Fruit fly (Drosophila melanogaster) whole organism, embryonic: ENCODE results near the gene IFT54.

Experiments used
- B-H1 ChIP-seq: fragments of 200-800 bp; sonication (Bioruptor generic); IDR thresholded peaks from 3 replicates; pipeline ENCODE4 v1.3.6; 2022; ENCODE audit warnings: missing biosample characterization, missing genetic modification characterization
- CG10147 ChIP-seq: fragments of 200-800 bp; sonication (Bioruptor generic); optimal IDR thresholded peaks from 2 replicates; lab custom pipeline; 2019; ENCODE audit warnings: missing biosample characterization, mild to moderate bottlenecking, missing genetic modification characterization, moderate library complexity
- CG10321 ChIP-seq: fragments of 200-800 bp; sonication (Bioruptor generic); IDR thresholded peaks from 2 replicates; pipeline ENCODE4 v1.3.6; 2022; ENCODE audit warnings: missing biosample characterization, missing genetic modification characterization
- CG10366 ChIP-seq: fragments of 200-800 bp; sonication (Bioruptor generic); IDR thresholded peaks from 2 replicates; pipeline ENCODE4 v1.3.6; 2022; ENCODE audit warnings: missing biosample characterization, missing genetic modification characterization
- CG10565 ChIP-seq: fragments of 200-800 bp; sonication (Bioruptor generic); optimal IDR thresholded peaks from 3 replicates; lab custom pipeline; 2016; ENCODE audit warnings: missing biosample characterization, mild to moderate bottlenecking, missing genetic modification characterization
- CG13287 ChIP-seq: fragments of 200-800 bp; sonication (Bioruptor generic); IDR thresholded peaks from 2 replicates; pipeline ENCODE4 v1.3.6; 2022; ENCODE audit warnings: missing biosample characterization, missing genetic modification characterization; ENCODE audit not compliant: partially characterized antibody
- CG14441 ChIP-seq: fragments of 200-800 bp; sonication (Bioruptor generic); IDR thresholded peaks from 2 replicates; pipeline ENCODE4 v1.3.6; 2022; ENCODE audit warnings: missing biosample characterization, missing genetic modification characterization
- CG16779 ChIP-seq: fragments of 200-800 bp; sonication (Bioruptor generic); IDR thresholded peaks from 2 replicates; pipeline ENCODE4 v1.3.6; 2022; ENCODE audit warnings: missing biosample characterization, missing genetic modification characterization
- CG17829 ChIP-seq: fragments of 200-800 bp; optimal IDR thresholded peaks from 2 replicates; lab custom pipeline; 2019; ENCODE audit warnings: missing biosample characterization, mild to moderate bottlenecking, missing genetic modification characterization, moderate library complexity
- CG18262 ChIP-seq: fragments of 200-800 bp; optimal IDR thresholded peaks from 3 replicates; lab custom pipeline; 2019; ENCODE audit warnings: missing biosample characterization, mild to moderate bottlenecking, missing genetic modification characterization, moderate library complexity
- CG2712 ChIP-seq: fragments of 200-800 bp; optimal IDR thresholded peaks from 3 replicates; lab custom pipeline; 2019; ENCODE audit warnings: missing biosample characterization, mild to moderate bottlenecking, missing genetic modification characterization, moderate library complexity
- CG31365 ChIP-seq: fragments of 200-800 bp; sonication (Bioruptor generic); optimal IDR thresholded peaks from 2 replicates; lab custom pipeline; 2018; ENCODE audit warnings: missing biosample characterization, mild to moderate bottlenecking, missing genetic modification characterization
- CG32772 ChIP-seq: fragments of 200-800 bp; sonication (Bioruptor generic); IDR thresholded peaks from 2 replicates; pipeline ENCODE4 v1.3.6; 2022; ENCODE audit warnings: missing biosample characterization, missing genetic modification characterization
- CG3407 ChIP-seq: fragments of 200-800 bp; sonication (Bioruptor generic); optimal IDR thresholded peaks from 2 replicates; lab custom pipeline; 2018; ENCODE audit warnings: missing biosample characterization, mild to moderate bottlenecking, missing genetic modification characterization
- CG3726 ChIP-seq: fragments of 200-800 bp; sonication (Bioruptor generic); IDR thresholded peaks from 3 replicates; pipeline ENCODE4, ENCODE4 v1.3.6; 2022; ENCODE audit warnings: missing biosample characterization, missing genetic modification characterization
- CG4617 ChIP-seq: fragments of 200-800 bp; sonication (Bioruptor generic); optimal IDR thresholded peaks from 3 replicates; lab custom pipeline; 2016; ENCODE audit warnings: missing biosample characterization, missing genetic modification characterization, borderline replicate concordance
- CG6683 ChIP-seq: fragments of 200-800 bp; sonication (Bioruptor generic); optimal IDR thresholded peaks from 2 replicates; lab custom pipeline; 2017; ENCODE audit warnings: missing biosample characterization, mild to moderate bottlenecking, missing genetic modification characterization, missing genetic modification reagents
- CG7963 ChIP-seq: fragments of 200-800 bp; sonication (Bioruptor generic); IDR thresholded peaks from 3 replicates; pipeline ENCODE4 v1.3.6; 2022; ENCODE audit warnings: missing biosample characterization, missing genetic modification characterization; ENCODE audit not compliant: partially characterized antibody
- CG9727 ChIP-seq: fragments of 200-800 bp; sonication (Bioruptor generic); optimal IDR thresholded peaks from 3 replicates; lab custom pipeline; 2017; ENCODE audit warnings: missing biosample characterization, mild to moderate bottlenecking, missing genetic modification characterization
- CG9932 ChIP-seq: fragments of 200-800 bp; sonication (Bioruptor generic); IDR thresholded peaks from 2 replicates; pipeline ENCODE4 v1.3.6; 2022; ENCODE audit warnings: missing biosample characterization, missing genetic modification characterization
- Fer3 ChIP-seq: fragments of 200-800 bp; sonication (Bioruptor generic); optimal IDR thresholded peaks from 2 replicates; lab custom pipeline; 2018; ENCODE audit warnings: missing biosample characterization, mild to moderate bottlenecking, missing genetic modification characterization, moderate library complexity
- Gsc ChIP-seq: fragments of 200-800 bp; sonication (Bioruptor generic); IDR thresholded peaks from 2 replicates; pipeline ENCODE4 v1.3.6; 2022; ENCODE audit warnings: missing biosample characterization, missing genetic modification characterization
- H2.0 ChIP-seq: fragments of 200-800 bp; sonication (Bioruptor generic); IDR thresholded peaks from 2 replicates; pipeline ENCODE4 v1.3.6; 2022; ENCODE audit warnings: missing biosample characterization, missing genetic modification characterization
- Hsf ChIP-seq: fragments of 200-800 bp; sonication (Bioruptor generic); optimal IDR thresholded peaks from 3 replicates; lab custom pipeline; 2016; ENCODE audit warnings: missing biosample characterization, missing genetic modification characterization
- Lhr ChIP-seq: fragments of 200-800 bp; sonication (Bioruptor generic); optimal IDR thresholded peaks from 3 replicates; lab custom pipeline; 2017; ENCODE audit warnings: mild to moderate bottlenecking, missing biosample characterization, missing genetic modification reagents, missing genetic modification characterization
- Med ChIP-seq: fragments of 200-800 bp; sonication (Bioruptor generic); peaks from one replicate; lab custom pipeline; 2016; ENCODE audit warnings: missing biosample characterization, missing genetic modification characterization, mild to moderate bottlenecking, inconsistent platforms, moderate library complexity
- Sin3A ChIP-seq: fragments of >200 bp; optimal IDR thresholded peaks from 2 replicates; lab custom pipeline; 2018
- ab ChIP-seq: fragments of 200-800 bp; sonication (Bioruptor generic); optimal IDR thresholded peaks from 2 replicates; lab custom pipeline; 2016; ENCODE audit warnings: missing biosample characterization, missing genetic modification characterization
- aop ChIP-seq: fragments of 200-800 bp; sonication (Bioruptor generic); IDR thresholded peaks from 2 replicates; pipeline ENCODE4 v1.3.6; 2022; ENCODE audit warnings: missing biosample characterization, missing genetic modification characterization
- br ChIP-seq: fragments of >200 bp; optimal IDR thresholded peaks from 2 replicates; lab custom pipeline; 2017
- crp ChIP-seq, 2 experiments: fragments of 200-800 bp; sonication (Bioruptor generic); optimal IDR thresholded peaks; 2 replicates in 1 of 2; 3 replicates in 1 of 2; lab custom pipeline; 2017; ENCODE audit warnings: missing biosample characterization in 2 of 2, missing genetic modification characterization in 2 of 2, mild to moderate bottlenecking in 1 of 2, moderate library complexity in 1 of 2
- dpn ChIP-seq, 2 experiments: fragments of 200-800 bp; sonication (Bioruptor generic); optimal IDR thresholded peaks; 3 replicates each; lab custom pipeline; 2016; ENCODE audit warnings: missing biosample characterization in 2 of 2, missing genetic modification characterization in 2 of 2
- hkb ChIP-seq, 2 experiments: fragments of 200-800 bp in 1 of 2; fragments of >200 bp in 1 of 2; sonication (Bioruptor generic) in 1 of 2; IDR thresholded peaks in 1 of 2; optimal IDR thresholded peaks in 1 of 2; 2 replicates each; pipeline versions ENCODE4 v1.3.6 to Lab custom; 2017 to 2022; ENCODE audit warnings: missing biosample characterization in 1 of 2, missing genetic modification characterization in 1 of 2
- ind ChIP-seq: fragments of 200-800 bp; sonication (Bioruptor generic); optimal IDR thresholded peaks from 3 replicates; lab custom pipeline; 2016; ENCODE audit warnings: missing biosample characterization, missing genetic modification characterization
- insv ChIP-seq, 2 experiments: fragments of 200-800 bp; sonication (Bioruptor generic); optimal IDR thresholded peaks; 3 replicates each; lab custom pipeline; 2016 to 2018; ENCODE audit warnings: missing biosample characterization in 2 of 2, missing genetic modification characterization in 2 of 2
- lbe ChIP-seq: fragments of 200-800 bp; sonication (Bioruptor generic); optimal IDR thresholded peaks from 2 replicates; lab custom pipeline; 2016; ENCODE audit warnings: missing biosample characterization, mild to moderate bottlenecking, missing genetic modification characterization
- lola ChIP-seq, 3 experiments: fragments of >200 bp in 2 of 3; fragments of 200-800 bp in 1 of 3; sonication (Bioruptor generic) in 1 of 3; optimal IDR thresholded peaks; 2 replicates each; lab custom pipeline; 2017 to 2019; ENCODE audit warnings: missing biosample characterization in 3 of 3, missing genetic modification characterization in 3 of 3, mild to moderate bottlenecking in 1 of 3, moderate library complexity in 1 of 3
- org-1 ChIP-seq: fragments of 200-800 bp; sonication (Bioruptor generic); optimal IDR thresholded peaks from 2 replicates; lab custom pipeline; 2017; ENCODE audit warnings: missing biosample characterization, missing genetic modification characterization
- p53 ChIP-seq: fragments of 200-800 bp; sonication (Bioruptor generic); optimal IDR thresholded peaks from 2 replicates; lab custom pipeline; 2016; ENCODE audit warnings: missing biosample characterization, missing genetic modification characterization
- pan ChIP-seq, 4 experiments: fragments of >200 bp in 3 of 4; fragments of 200-800 bp in 1 of 4; sonication (Bioruptor generic) in 1 of 4; optimal IDR thresholded peaks in 3 of 4; IDR thresholded peaks in 1 of 4; 2 replicates each; pipeline versions ENCODE4 v1.3.6 to Lab custom; 2017 to 2022; ENCODE audit warnings: missing biosample characterization in 2 of 4, missing genetic modification characterization in 2 of 4, mixed read lengths in 1 of 4
- seq ChIP-seq: fragments of 200-800 bp; sonication (Bioruptor generic); IDR thresholded peaks from 2 replicates; pipeline ENCODE4 v1.3.6; 2022; ENCODE audit warnings: missing biosample characterization, missing genetic modification characterization
- shn ChIP-seq: fragments of 200-800 bp; sonication (Bioruptor generic); optimal IDR thresholded peaks from 3 replicates; lab custom pipeline; 2016; ENCODE audit warnings: missing biosample characterization, missing genetic modification characterization
- sima ChIP-seq: fragments of 200-800 bp; sonication (Bioruptor generic); optimal IDR thresholded peaks from 2 replicates; lab custom pipeline; 2016; ENCODE audit warnings: missing biosample characterization, missing genetic modification characterization
- slbo ChIP-seq: fragments of 200-800 bp; sonication (Bioruptor generic); IDR thresholded peaks from 2 replicates; pipeline ENCODE4 v1.3.6; 2022; ENCODE audit warnings: missing biosample characterization, missing genetic modification characterization
- so ChIP-seq: fragments of 200-800 bp; sonication (Bioruptor generic); IDR thresholded peaks from 3 replicates; pipeline ENCODE4 v1.3.6; 2022; ENCODE audit warnings: missing biosample characterization, missing genetic modification characterization
- toy ChIP-seq: fragments of 200-800 bp; sonication (Bioruptor generic); IDR thresholded peaks from 2 replicates; pipeline ENCODE4 v1.3.6; 2022; ENCODE audit warnings: missing biosample characterization, missing genetic modification characterization
- unc-4 ChIP-seq: fragments of 200-800 bp; sonication (Bioruptor generic); IDR thresholded peaks from 2 replicates; pipeline ENCODE4 v1.3.6; 2022; ENCODE audit warnings: missing biosample characterization, missing genetic modification characterization; ENCODE audit not compliant: partially characterized antibody
- usp ChIP-seq: fragments of >200 bp; optimal IDR thresholded peaks from 2 replicates; lab custom pipeline; 2017; ENCODE audit warnings: missing biosample characterization, missing genetic modification characterization
- wor ChIP-seq: fragments of 200-800 bp; sonication (Bioruptor generic); IDR thresholded peaks from 2 replicates; pipeline ENCODE4 v1.3.6; 2022; ENCODE audit warnings: missing biosample characterization, missing genetic modification characterization
- zen2 ChIP-seq: fragments of 200-800 bp; sonication (Bioruptor generic); IDR thresholded peaks from 3 replicates; pipeline ENCODE4 v1.3.6; 2022; ENCODE audit warnings: missing biosample characterization, missing genetic modification characterization; ENCODE audit not compliant: partially characterized antibody

The IFT54 gene

dm6 chr3R:14311027-14311426 lies 8.8 kb downstream of the IFT54 start (continued):
- TF ChIP-seq CG10565 (no peak), lbe (no peak), CG10321 (GFP tag; lab: Robert Waterston, UW) (no peak), unc-4 (GFP tag; lab: Robert Waterston, UW) (no peak), ab (no peak), CG2712 (tag; lab: Kevin White, UChicago) (peak; percentile 52), CG17829 (peak; percentile 25), lola (GFP tag; optimal IDR thresholded peaks at IDR 0.05; lab: Kevin White, UChicago) (peak in 1 of 3 experiments; percentile 12), CG10147 (peak; percentile 22), toy (GFP tag; lab: Robert Waterston, UW) (no peak), crp (GFP tag; optimal IDR thresholded peaks at IDR 0.05; lab: Kevin White, UChicago) (no peak), zen2 (GFP tag; lab: Robert Waterston, UW) (no peak), CG7963 (GFP tag; lab: Robert Waterston, UW) (no peak), CG3407 (GFP tag; lab: Kevin White, UChicago) (no peak), pan (optimal IDR thresholded peaks at IDR 0.05; lab: Kevin White, UChicago) (no peak), pan (GFP tag; optimal IDR thresholded peaks at IDR 0.05 in 1 of 2, IDR thresholded peaks at IDR 0.05 in 1 of 2) (peak in 1 of 2 experiments; percentile 45), CG31365 (tag; lab: Kevin White, UChicago) (no peak), Med (GFP tag; lab: Kevin White, UChicago) (peak; percentile 48), Fer3 (peak; percentile 18), p53 (GFP tag; lab: Kevin White, UChicago) (no peak), dpn (GFP tag; optimal IDR thresholded peaks at IDR 0.05; lab: Kevin White, UChicago) (peak in 1 of 2 experiments; percentile 27), shn (no peak), insv (GFP tag; optimal IDR thresholded peaks at IDR 0.05; lab: Kevin White, UChicago) (no peak), ind (GFP tag; lab: Kevin White, UChicago) (no peak), hkb (optimal IDR thresholded peaks at IDR 0.05; lab: Kevin White, UChicago) (no peak), hkb (GFP tag; IDR thresholded peaks at IDR 0.05; lab: Robert Waterston, UW) (peak; percentile 45; the same call in 1 of the 2 replicates), H2.0 (GFP tag; lab: Robert Waterston, UW) (no peak), so (GFP tag; lab: Robert Waterston, UW) (no peak), CG9727 (peak; percentile 25), sima (GFP tag; lab: Kevin White, UChicago) (no peak), CG14441 (GFP tag; lab: Robert Waterston, UW) (0 out of 2 replicates have a peak, but pooled peaks have one; percentile 23), CG9932 (GFP tag; lab: Robert Waterston, UW) (peak; percentile 52; the same call in 1 of the 2 replicates), aop (no peak), Sin3A (lab: Kevin White, UChicago) (no peak), slbo (GFP tag; lab: Robert Waterston, UW) (peak; percentile 48; the same call in 1 of the 2 replicates), CG32772 (GFP tag; lab: Robert Waterston, UW) (no peak), org-1 (GFP tag; lab: Kevin White, UChicago) (no peak), br (lab: Kevin White, UChicago) (no peak), wor (GFP tag; lab: Robert Waterston, UW) (no peak), CG10366 (GFP tag; lab: Robert Waterston, UW) (no peak; the same call in 1 of the 2 replicates), B-H1 (GFP tag; lab: Robert Waterston, UW) (peak; percentile 37; the same call in 1 of the 3 replicates), Lhr (GFP tag; lab: Kevin White, UChicago) (no peak), Gsc (no peak), CG4617 (GFP tag; lab: Kevin White, UChicago) (no peak), Hsf (GFP tag; lab: Kevin White, UChicago) (peak; percentile 14), CG16779 (GFP tag; lab: Robert Waterston, UW) (no peak), CG18262 (tag; lab: Kevin White, UChicago) (peak; percentile 51), CG13287 (GFP tag; lab: Robert Waterston, UW) (no peak), CG3726 (GFP tag; lab: Robert Waterston, UW) (no peak), CG6683 (GFP tag; lab: Kevin White, UChicago) (no peak), seq (GFP tag; lab: Robert Waterston, UW) (no peak), usp (no peak)
